Worm (Caenorhabditis elegans): ENCODE results near the gene his-7.

DNA sequence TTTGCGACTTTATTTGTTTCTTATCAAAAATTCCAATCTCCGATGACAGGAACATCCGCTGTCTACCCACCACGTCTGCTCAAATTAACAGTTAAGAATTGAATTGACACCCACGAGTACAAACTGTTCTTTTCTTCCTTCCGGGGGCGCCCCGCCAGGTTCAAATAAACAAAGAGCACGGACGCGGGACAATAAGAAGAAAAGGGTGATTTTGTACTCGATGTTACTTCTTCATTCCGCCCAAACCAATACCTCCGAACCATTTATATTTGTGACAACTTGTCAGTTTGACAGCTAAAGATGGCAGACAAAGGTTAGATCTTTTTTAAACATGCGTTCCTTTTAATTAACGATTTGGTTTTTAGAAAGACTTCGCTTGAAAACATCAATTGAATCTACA lies 7.4 kb upstream of the his-7 start, which contains the start of gene otpl-6:
- TF ChIP-seq lin-11 (tag; optimal IDR thresholded peaks at IDR 0.05) (no peak), elt-2 (tag; optimal IDR thresholded peaks at IDR 0.05) (no peak), ceh-30 (tag; optimal IDR thresholded peaks at IDR 0.05) (no peak), unc-42 (tag; optimal IDR thresholded peaks at IDR 0.05) (no peak), rnt-1 (tag; optimal IDR thresholded peaks at IDR 0.05) (no peak), pha-4 (tag; optimal IDR thresholded peaks at IDR 0.05) (no peak), tbx-7 (tag; optimal IDR thresholded peaks at IDR 0.05) (no peak), unc-3 (GFP tag; conservative IDR thresholded peaks at IDR 0.05) (no peak), unc-3 (tag; optimal IDR thresholded peaks at IDR 0.05) (no peak)

Data from whole organism, late embryonic.